Worm (Caenorhabditis elegans) whole organism, L1 larva: ENCODE data around the gene pelo-1.

Experiments used
- C04F5.9 ChIP-seq: sonication (generic microtip); optimal IDR thresholded peaks from 2 replicates; lab custom pipeline; 2016; ENCODE audit warnings: missing genetic modification characterization, missing compliant biosample characterization
- C16A3.4 ChIP-seq: fragments of 150-350 bp; optimal IDR thresholded peaks from 2 replicates; lab custom pipeline; 2014; ENCODE audit warnings: missing biosample characterization, missing genetic modification characterization
- C34B4.2 ChIP-seq: sonication (generic microtip); optimal IDR thresholded peaks from 2 replicates; lab custom pipeline; 2017; ENCODE audit warnings: mild to moderate bottlenecking, missing genetic modification characterization, missing compliant biosample characterization
- aha-1 ChIP-seq: fragments of 150-350 bp; optimal IDR thresholded peaks from 2 replicates; lab custom pipeline; 2014; ENCODE audit warnings: missing biosample characterization, missing genetic modification characterization
- aly-2 ChIP-seq: fragments of 150-350 bp; optimal IDR thresholded peaks from 2 replicates; lab custom pipeline; 2014; ENCODE audit warnings: missing biosample characterization, missing genetic modification characterization
- blmp-1 ChIP-seq: fragments of 150-350 bp; optimal IDR thresholded peaks from 2 replicates; lab custom pipeline; 2014; ENCODE audit warnings: missing biosample characterization, missing genetic modification characterization
- ceh-8 ChIP-seq: fragments of 200-800 bp; sonication (Bioruptor generic); optimal IDR thresholded peaks from 2 replicates; lab custom pipeline; 2018; ENCODE audit warnings: mild to moderate bottlenecking, missing genetic modification characterization, moderate library complexity, missing compliant biosample characterization
- ceh-82 ChIP-seq, 3 experiments: fragments of 150-350 bp in 1 of 3; sonication (generic microtip) in 2 of 3; optimal IDR thresholded peaks; 2 replicates each; lab custom pipeline; 2014 to 2017; ENCODE audit warnings: missing biosample characterization in 3 of 3, missing genetic modification characterization in 3 of 3
- ceh-88 ChIP-seq: fragments of 200-800 bp; sonication (Bioruptor generic); IDR thresholded peaks from 2 replicates; pipeline ENCODE4 v1.3.6; 2022; ENCODE audit warnings: missing genetic modification characterization, missing compliant biosample characterization
- ceh-90 ChIP-seq: sonication (generic microtip); optimal IDR thresholded peaks from 2 replicates; lab custom pipeline; 2016; ENCODE audit warnings: missing genetic modification characterization, missing compliant biosample characterization
- ces-1 ChIP-seq: fragments of 150-350 bp; optimal IDR thresholded peaks from 2 replicates; lab custom pipeline; 2014; ENCODE audit warnings: missing biosample characterization, missing genetic modification reagents, missing genetic modification characterization
- dpl-1 ChIP-seq, 3 experiments: fragments of 150-350 bp in 2 of 3; sonication (generic microtip) in 1 of 3; optimal IDR thresholded peaks; 2 replicates each; lab custom pipeline; 2014 to 2017; ENCODE audit warnings: missing biosample characterization in 3 of 3, missing genetic modification characterization in 3 of 3, missing genetic modification reagents in 3 of 3
- dsc-1 ChIP-seq: sonication (generic microtip); optimal IDR thresholded peaks from 2 replicates; lab custom pipeline; 2016; ENCODE audit warnings: mild to moderate bottlenecking, missing genetic modification characterization, missing compliant biosample characterization
- efl-1 ChIP-seq, 4 experiments: fragments of 150-350 bp; optimal IDR thresholded peaks in 3 of 4; peaks in 1 of 4; 1 replicate in 1 of 4; 2 replicates in 3 of 4; lab custom pipeline; 2014; ENCODE audit warnings: missing biosample characterization in 2 of 4, missing genetic modification characterization in 2 of 4, missing genetic modification reagents in 2 of 4
- elt-2 ChIP-seq: sonication (generic microtip); optimal IDR thresholded peaks from 2 replicates; lab custom pipeline; 2016; ENCODE audit warnings: missing genetic modification characterization, mild to moderate bottlenecking, inconsistent platforms, missing compliant biosample characterization, missing genetic modification reagents
- elt-3 ChIP-seq, 6 experiments: fragments of 150-350 bp in 1 of 6; sonication (generic microtip); optimal IDR thresholded peaks; 2 replicates each; lab custom pipeline; 2017 to 2018; ENCODE audit warnings: missing biosample characterization in 6 of 6, missing genetic modification characterization in 6 of 6, inconsistent platforms in 1 of 6
- ets-5 ChIP-seq: fragments of 200-800 bp; sonication (Bioruptor generic); IDR thresholded peaks from 2 replicates; pipeline ENCODE4 v1.3.6; 2022; ENCODE audit warnings: missing genetic modification characterization, missing compliant biosample characterization
- fkh-10 ChIP-seq: sonication (generic microtip); optimal IDR thresholded peaks from 2 replicates; lab custom pipeline; 2017; ENCODE audit warnings: missing biosample characterization, missing genetic modification reagents, missing genetic modification characterization
- fkh-8 ChIP-seq: sonication (generic microtip); optimal IDR thresholded peaks from 2 replicates; lab custom pipeline; 2016; ENCODE audit warnings: mild to moderate bottlenecking, missing genetic modification characterization, missing compliant biosample characterization
- fos-1 ChIP-seq: fragments of 150-350 bp; optimal IDR thresholded peaks from 2 replicates; lab custom pipeline; 2014; ENCODE audit warnings: missing biosample characterization, missing genetic modification characterization
- hpl-2 ChIP-seq: fragments of 150-350 bp; optimal IDR thresholded peaks from 2 replicates; lab custom pipeline; 2014; ENCODE audit warnings: missing biosample characterization, missing genetic modification reagents, missing genetic modification characterization
- isw-1 ChIP-seq: fragments of 200-800 bp; sonication (Bioruptor generic); IDR thresholded peaks from 2 replicates; pipeline ENCODE4 v1.3.6; 2022; ENCODE audit warnings: missing genetic modification characterization, missing compliant biosample characterization
- jun-1 ChIP-seq: fragments of 150-350 bp; optimal IDR thresholded peaks from 2 replicates; lab custom pipeline; 2014; ENCODE audit warnings: missing biosample characterization, missing genetic modification reagents, missing genetic modification characterization
- lin-14 ChIP-seq: fragments of 200-800 bp; sonication (Bioruptor generic); optimal IDR thresholded peaks from 2 replicates; lab custom pipeline; 2018; ENCODE audit warnings: mild to moderate bottlenecking, missing genetic modification characterization, moderate library complexity, missing compliant biosample characterization
- lin-15B ChIP-seq: fragments of 150-350 bp; sonication (generic microtip); optimal IDR thresholded peaks from 3 replicates; lab custom pipeline; 2014; ENCODE audit warnings: missing biosample characterization, missing genetic modification characterization
- lin-35 ChIP-seq, 2 experiments: fragments of 150-350 bp; optimal IDR thresholded peaks; 2 replicates each; lab custom pipeline; 2014; ENCODE audit warnings: missing biosample characterization in 2 of 2, missing genetic modification characterization in 2 of 2, missing genetic modification reagents in 2 of 2
- lin-39 ChIP-seq: fragments of 150-350 bp; optimal IDR thresholded peaks from 2 replicates; lab custom pipeline; 2014; ENCODE audit warnings: missing biosample characterization, missing genetic modification reagents, missing genetic modification characterization
- lsy-2 ChIP-seq, 2 experiments: fragments of 150-350 bp; optimal IDR thresholded peaks; 2 replicates each; lab custom pipeline; 2014; ENCODE audit warnings: missing biosample characterization in 2 of 2, missing genetic modification characterization in 2 of 2
- mab-9 ChIP-seq: fragments of 200-800 bp; sonication (Bioruptor generic); IDR thresholded peaks from 2 replicates; pipeline ENCODE4 v1.3.6; 2022; ENCODE audit warnings: missing genetic modification reagents, missing genetic modification characterization, missing compliant biosample characterization
- mef-2 ChIP-seq: fragments of 150-350 bp; optimal IDR thresholded peaks from 2 replicates; lab custom pipeline; 2014; ENCODE audit warnings: missing biosample characterization, missing genetic modification characterization
- mep-1 ChIP-seq: fragments of 150-350 bp; optimal IDR thresholded peaks from 2 replicates; lab custom pipeline; 2014; ENCODE audit warnings: missing biosample characterization, missing genetic modification characterization
- nhr-11 ChIP-seq: fragments of 150-350 bp; optimal IDR thresholded peaks from 2 replicates; lab custom pipeline; 2014; ENCODE audit warnings: missing biosample characterization, missing genetic modification characterization
- nhr-12 ChIP-seq: sonication (generic microtip); optimal IDR thresholded peaks from 2 replicates; lab custom pipeline; 2017; ENCODE audit warnings: missing biosample characterization, missing genetic modification characterization
- nhr-19 ChIP-seq: fragments of 200-800 bp; sonication (Bioruptor generic); conservative IDR thresholded peaks from 2 replicates; pipeline ENCODE4 v1.3.6; 2022; ENCODE audit warnings: missing genetic modification characterization, missing compliant biosample characterization
- nhr-20 ChIP-seq: sonication (generic microtip); optimal IDR thresholded peaks from 2 replicates; lab custom pipeline; 2016; ENCODE audit warnings: mild to moderate bottlenecking, missing genetic modification characterization, missing compliant biosample characterization
- nhr-47 ChIP-seq: sonication (generic microtip); optimal IDR thresholded peaks from 2 replicates; lab custom pipeline; 2016; ENCODE audit warnings: mild to moderate bottlenecking, missing genetic modification characterization, moderate library complexity, missing compliant biosample characterization
- nhr-71 ChIP-seq: sonication (generic microtip); optimal IDR thresholded peaks from 2 replicates; lab custom pipeline; 2016; ENCODE audit warnings: mild to moderate bottlenecking, missing genetic modification characterization, moderate library complexity, missing compliant biosample characterization
- nhr-76 ChIP-seq: sonication (generic microtip); optimal IDR thresholded peaks from 2 replicates; lab custom pipeline; 2017; ENCODE audit warnings: missing biosample characterization, missing genetic modification characterization
- nhr-77 ChIP-seq: fragments of 150-350 bp; optimal IDR thresholded peaks from 2 replicates; lab custom pipeline; 2014; ENCODE audit warnings: missing biosample characterization, missing genetic modification characterization
- nhr-85 ChIP-seq: sonication (generic microtip); peaks from one replicate; lab custom pipeline; 2016; ENCODE audit warnings: missing genetic modification characterization, inconsistent platforms, missing compliant biosample characterization
- pax-3 ChIP-seq: fragments of 200-800 bp; sonication (Bioruptor generic); optimal IDR thresholded peaks from 2 replicates; lab custom pipeline; 2018; ENCODE audit warnings: mild to moderate bottlenecking, missing genetic modification characterization, moderate library complexity, missing compliant biosample characterization
- skn-1 ChIP-seq: fragments of 150-350 bp; optimal IDR thresholded peaks from 2 replicates; lab custom pipeline; 2014; ENCODE audit warnings: missing biosample characterization, missing genetic modification characterization
- snpc-4 ChIP-seq: fragments of 150-350 bp; optimal IDR thresholded peaks from 2 replicates; lab custom pipeline; 2014; ENCODE audit warnings: missing biosample characterization, missing genetic modification characterization
- snu-23 ChIP-seq: sonication (generic microtip); optimal IDR thresholded peaks from 2 replicates; lab custom pipeline; 2016; ENCODE audit warnings: missing genetic modification characterization, missing compliant biosample characterization
- sptf-1 ChIP-seq: fragments of 150-350 bp; optimal IDR thresholded peaks from 2 replicates; lab custom pipeline; 2014; ENCODE audit warnings: missing biosample characterization, missing genetic modification characterization
- sup-37 ChIP-seq: fragments of 200-800 bp; sonication (Bioruptor generic); optimal IDR thresholded peaks from 2 replicates; lab custom pipeline; 2018; ENCODE audit warnings: mild to moderate bottlenecking, missing genetic modification characterization, missing compliant biosample characterization
- swsn-7 ChIP-seq: sonication (generic microtip); optimal IDR thresholded peaks from 2 replicates; lab custom pipeline; 2016; ENCODE audit warnings: missing genetic modification characterization, missing compliant biosample characterization
- unc-30 ChIP-seq: sonication (generic microtip); optimal IDR thresholded peaks from 2 replicates; lab custom pipeline; 2017; ENCODE audit warnings: missing biosample characterization, missing genetic modification characterization
- vab-15 ChIP-seq: sonication (generic microtip); optimal IDR thresholded peaks from 2 replicates; lab custom pipeline; 2017; ENCODE audit warnings: missing genotype, mild to moderate bottlenecking, missing genetic modification characterization, missing compliant biosample characterization
- zag-1 ChIP-seq: fragments of 150-350 bp; optimal IDR thresholded peaks from 2 replicates; lab custom pipeline; 2014; ENCODE audit warnings: missing biosample characterization, missing genetic modification characterization
- zip-4 ChIP-seq: fragments of 200-800 bp; sonication (Bioruptor generic); optimal IDR thresholded peaks from 2 replicates; lab custom pipeline; 2018; ENCODE audit warnings: mild to moderate bottlenecking, missing genetic modification characterization, moderate library complexity, missing compliant biosample characterization
- ztf-4 ChIP-seq: fragments of 150-350 bp; optimal IDR thresholded peaks from 2 replicates; lab custom pipeline; 2014; ENCODE audit warnings: missing biosample characterization, missing genetic modification characterization

pelo-1 gene

DNA sequence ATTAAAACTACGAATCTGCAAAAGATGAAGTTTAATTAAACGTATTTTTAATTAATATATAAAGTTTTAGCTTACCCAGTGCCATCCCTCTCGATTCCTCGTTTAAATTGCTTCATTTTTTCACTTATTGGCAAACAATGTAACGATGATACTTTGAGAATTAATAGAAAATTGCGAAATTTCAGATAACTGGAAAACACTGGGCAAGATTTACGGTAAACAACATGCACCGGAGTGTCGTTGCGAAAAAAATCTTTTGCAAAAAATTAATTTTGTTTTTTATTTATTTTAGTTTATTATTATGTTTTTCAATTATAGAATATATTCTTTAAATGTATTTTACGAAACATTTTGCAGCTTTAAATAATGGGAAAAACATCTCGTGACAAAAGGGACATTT, at the start of gene pelo-1, which contains the start of gene R74.7:
TSS of gene pelo-1 (minus strand) at position 151 of the 400 bp plus-strand sequence.
TSS of gene R74.7 (plus strand) at position 358 of the 400 bp plus-strand sequence.
- TF ChIP-seq nhr-12 (tag; lab: Kevin White, UChicago) (no peak), lsy-2 (tag; optimal IDR thresholded peaks at IDR 0.05; lab: Kevin White, UChicago) (peak in 1 of 2 experiments; percentile 66), nhr-71 (tag; lab: Kevin White, UChicago) (peak; percentile 41), ceh-90 (no peak), lin-14 (GFP tag; lab: Kevin White, UChicago) (peak; percentile 36), nhr-77 (tag; lab: Kevin White, UChicago) (no peak), C04F5.9 (no peak), isw-1 (no peak), hpl-2 (GFP tag; lab: Kevin White, UChicago) (no peak), snpc-4 (tag; lab: Kevin White, UChicago) (no peak), ceh-88 (GFP tag; lab: Robert Waterston, UW) (no peak), ceh-8 (GFP tag; lab: Kevin White, UChicago) (no peak), ztf-4 (tag; lab: Kevin White, UChicago) (no peak), ets-5 (GFP tag; lab: Robert Waterston, UW) (no peak), elt-2 (tag; lab: Kevin White, UChicago) (no peak), C16A3.4 (tag; lab: Kevin White, UChicago) (no peak), unc-30 (tag; lab: Kevin White, UChicago) (no peak), zip-4 (peak; percentile 82), pax-3 (tag; lab: Kevin White, UChicago) (no peak), vab-15 (no peak), fkh-10 (GFP tag; lab: Kevin White, UChicago) (no peak), efl-1 (optimal IDR thresholded peaks at IDR 0.05; lab: Kevin White, UChicago) (peak; percentile 19 to 33), efl-1 (GFP tag; optimal IDR thresholded peaks at IDR 0.05 in 1 of 2; lab: Kevin White, UChicago) (peak in 1 of 2 experiments; percentile 25), sptf-1 (tag; lab: Kevin White, UChicago) (no peak), snu-23 (GFP tag; lab: Kevin White, UChicago) (peak; percentile 18), C34B4.2 (tag; lab: Kevin White, UChicago) (no peak), nhr-20 (tag; lab: Kevin White, UChicago) (peak; percentile 1), fos-1 (tag; lab: Kevin White, UChicago) (no peak), ceh-82 (tag; optimal IDR thresholded peaks at IDR 0.05; lab: Kevin White, UChicago) (peak in 2 of 3 experiments; percentile 11 to 38), nhr-19 (GFP tag; lab: Robert Waterston, UW) (no peak), jun-1 (tag; lab: Kevin White, UChicago) (no peak), skn-1 (tag; lab: Kevin White, UChicago) (peak; percentile 79), aly-2 (no peak), blmp-1 (tag; lab: Kevin White, UChicago) (peak; percentile 29), swsn-7 (tag; lab: Kevin White, UChicago) (peak; percentile 2), dpl-1 (GFP tag; optimal IDR thresholded peaks at IDR 0.05; lab: Kevin White, UChicago) (peak in 1 of 3 experiments; percentile 29), elt-3 (tag; optimal IDR thresholded peaks at IDR 0.05; lab: Kevin White, UChicago) (no peak), mab-9 (no peak), mef-2 (tag; lab: Kevin White, UChicago) (no peak), nhr-85 (no peak), sup-37 (GFP tag; lab: Kevin White, UChicago) (no peak), aha-1 (no peak), dsc-1 (tag; lab: Kevin White, UChicago) (no peak), nhr-76 (no peak), ces-1 (GFP tag; lab: Kevin White, UChicago) (no peak), lin-35 (GFP tag; optimal IDR thresholded peaks at IDR 0.05; lab: Kevin White, UChicago) (peak in 1 of 2 experiments; percentile 47), lin-15B (tag; lab: Kevin White, UChicago) (peak; percentile 21), zag-1 (no peak), fkh-8 (tag; lab: Kevin White, UChicago) (peak; percentile 36), nhr-47 (tag; lab: Kevin White, UChicago) (peak; percentile 38), mep-1 (tag; lab: Kevin White, UChicago) (peak; percentile 36), lin-39 (peak; percentile 8), nhr-11 (tag; lab: Kevin White, UChicago) (no peak)
